Worm (Caenorhabditis elegans): ENCODE results near the gene R148.7.

The R148.7 gene

ce11 chrIII:3219050-3219449, 20.8 kb upstream of the R148.7 start, which contains the start of gene frm-8:
frm-8 (minus strand) TSS chrIII:3219150.
- TF ChIP-seq unc-62 (GFP tag; optimal IDR thresholded peaks at IDR 0.05) (no peak), nhr-23 (tag; optimal IDR thresholded peaks at IDR 0.05) (no peak)

- TF ChIP-seq fkh-10 (GFP tag; optimal IDR thresholded peaks at IDR 0.05) (no peak), R02D3.7 (tag; optimal IDR thresholded peaks at IDR 0.05) (no peak), sea-2 (GFP tag; optimal IDR thresholded peaks at IDR 0.05) (no peak), nhr-77 (tag; optimal IDR thresholded peaks at IDR 0.05) (no peak), nfya-1 (tag; optimal IDR thresholded peaks at IDR 0.05; ENCODE audit: insufficient read depth) (no peak), nhr-28 (tag; optimal IDR thresholded peaks at IDR 0.05) (no peak), nhr-43 (tag; optimal IDR thresholded peaks at IDR 0.05; ENCODE audit: poor library complexity, severe bottlenecking) (no peak), egl-27 (tag; optimal IDR thresholded peaks at IDR 0.05) (no peak), zag-1 (tag; optimal IDR thresholded peaks at IDR 0.05) (no peak), aly-2 (tag; optimal IDR thresholded peaks at IDR 0.05) (no peak), mml-1 (tag; optimal IDR thresholded peaks at IDR 0.05) (no peak), lin-15B (tag; optimal IDR thresholded peaks at IDR 0.05) (no peak), fos-1 (tag; optimal IDR thresholded peaks at IDR 0.05) (no peak), fkh-2 (tag; optimal IDR thresholded peaks at IDR 0.05) (no peak), tbx-2 (tag; optimal IDR thresholded peaks at IDR 0.05) (no peak), nhr-23 (tag; optimal IDR thresholded peaks at IDR 0.05) (no peak), lin-39 (tag; optimal IDR thresholded peaks at IDR 0.05) (no peak)
These were observed 5.4 kb upstream of the R148.7 start for ce11 chrIII:3203589-3203988.

- TF ChIP-seq sea-2 (GFP tag; optimal IDR thresholded peaks at IDR 0.05) (no peak), egl-5 (tag; optimal IDR thresholded peaks at IDR 0.05) (no peak), nfya-1 (tag; optimal IDR thresholded peaks at IDR 0.05; ENCODE audit: insufficient read depth) (peak; percentile 35), elt-3 (tag; optimal IDR thresholded peaks at IDR 0.05) (no peak), egl-27 (tag; optimal IDR thresholded peaks at IDR 0.05) (no peak)
These were observed 2.4 kb upstream of the R148.7 start for ce11 chrIII:3200563-3200962.

- TF ChIP-seq lin-15B (tag; optimal IDR thresholded peaks at IDR 0.05) (no peak), daf-12 (tag; optimal IDR thresholded peaks at IDR 0.05) (no peak), hmg-11 (tag; optimal IDR thresholded peaks at IDR 0.05) (no peak)
These were observed 1.2 kb upstream of the R148.7 start, which contains the start of gene heh-1 for ce11 chrIII:3199416-3199815. heh-1 (minus strand) TSS chrIII:3199516.

ce11 chrIII:3197904-3198303, 303 bp downstream of the R148.7 start:
- TF ChIP-seq ceh-82 (tag; optimal IDR thresholded peaks at IDR 0.05): no peak
- no peak for TF ChIP-seq elt-3 (tag; optimal IDR thresholded peaks at IDR 0.05)
- TF ChIP-seq aly-2 (tag; optimal IDR thresholded peaks at IDR 0.05): no peak
- no peak for TF ChIP-seq ztf-11 (tag; optimal IDR thresholded peaks at IDR 0.05)
- no peak for TF ChIP-seq ceh-28 (tag; optimal IDR thresholded peaks at IDR 0.05)
- no peak for TF ChIP-seq nhr-12 (tag; optimal IDR thresholded peaks at IDR 0.05)
- TF ChIP-seq mdl-1 (tag; optimal IDR thresholded peaks at IDR 0.05): no peak
- no peak for TF ChIP-seq nhr-67 (tag; optimal IDR thresholded peaks at IDR 0.05)
- no peak for TF ChIP-seq nhr-76 (tag; optimal IDR thresholded peaks at IDR 0.05)
- no peak for TF ChIP-seq ceh-9 (tag; optimal IDR thresholded peaks at IDR 0.05)
- TF ChIP-seq R02D3.7 (tag; optimal IDR thresholded peaks at IDR 0.05): no peak
- no peak for TF ChIP-seq fkh-2 (tag; optimal IDR thresholded peaks at IDR 0.05)
- no peak for TF ChIP-seq jun-1 (tag; optimal IDR thresholded peaks at IDR 0.05)
- TF ChIP-seq nhr-77 (tag; optimal IDR thresholded peaks at IDR 0.05): no peak
- no peak for TF ChIP-seq nhr-23 (tag; optimal IDR thresholded peaks at IDR 0.05)
- no peak for TF ChIP-seq nhr-25 (tag; optimal IDR thresholded peaks at IDR 0.05)

- TF ChIP-seq R02D3.7 (tag; optimal IDR thresholded peaks at IDR 0.05) (no peak), fkh-2 (tag; optimal IDR thresholded peaks at IDR 0.05) (no peak), lin-39 (tag; optimal IDR thresholded peaks at IDR 0.05) (no peak), nhr-43 (tag; optimal IDR thresholded peaks at IDR 0.05; ENCODE audit: poor library complexity, severe bottlenecking) (no peak), egl-27 (tag; optimal IDR thresholded peaks at IDR 0.05) (no peak), ceh-28 (tag; optimal IDR thresholded peaks at IDR 0.05) (no peak), ztf-4 (tag; optimal IDR thresholded peaks at IDR 0.05) (no peak)
These were observed 6.5 kb downstream of the R148.7 start for ce11 chrIII:3191729-3192128.

Measured in whole organism, L3 larva.